Worm (Caenorhabditis elegans): Measurements from ENCODE around the gene F56D6.6.

F56D6.6 gene

DNA sequence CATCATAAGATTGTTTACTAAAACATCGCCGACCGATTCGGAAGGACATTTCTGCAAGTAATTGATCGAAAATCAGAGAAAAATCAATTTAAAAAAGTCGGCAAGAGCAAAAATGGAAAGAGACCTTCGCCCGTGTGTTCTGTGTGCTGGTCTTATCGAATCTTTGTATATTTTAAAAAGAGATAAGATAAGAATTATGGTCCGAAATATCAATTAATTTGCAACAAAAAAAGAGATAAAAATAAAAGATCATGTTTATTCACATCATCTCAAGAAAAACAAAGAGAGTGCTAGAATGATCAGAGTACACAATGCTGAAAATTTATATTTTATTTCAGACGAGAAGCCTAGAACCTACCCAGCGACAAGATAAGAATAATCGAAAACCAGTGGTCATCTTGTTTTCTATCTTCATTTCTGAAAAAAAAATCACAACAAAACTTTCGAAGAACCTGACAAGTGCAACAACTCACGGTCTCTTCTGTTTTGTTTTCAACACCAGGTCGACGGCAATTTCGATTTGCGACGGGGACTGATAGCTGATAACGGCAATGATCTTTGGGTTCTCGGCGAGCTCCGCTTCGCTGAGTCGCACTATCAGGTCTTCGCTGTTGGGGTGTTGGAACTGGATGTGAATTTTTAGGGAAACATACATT lies 24.6 kb upstream of the F56D6.6 start, which contains the start of gene F37C4.6:
Gene F37C4.6 (minus strand): TSS at position 51 of the 656 bp plus-strand sequence.
- no peak for TF ChIP-seq C38D4.7 (GFP tag; optimal IDR thresholded peaks at IDR 0.05)
- TF ChIP-seq pqm-1 (tag; optimal IDR thresholded peaks at IDR 0.05), result no peak
- TF ChIP-seq elt-2 (tag; optimal IDR thresholded peaks at IDR 0.05), result peak; percentile 71
- no peak for TF ChIP-seq K02D7.2 (tag; optimal IDR thresholded peaks at IDR 0.05)

DNA sequence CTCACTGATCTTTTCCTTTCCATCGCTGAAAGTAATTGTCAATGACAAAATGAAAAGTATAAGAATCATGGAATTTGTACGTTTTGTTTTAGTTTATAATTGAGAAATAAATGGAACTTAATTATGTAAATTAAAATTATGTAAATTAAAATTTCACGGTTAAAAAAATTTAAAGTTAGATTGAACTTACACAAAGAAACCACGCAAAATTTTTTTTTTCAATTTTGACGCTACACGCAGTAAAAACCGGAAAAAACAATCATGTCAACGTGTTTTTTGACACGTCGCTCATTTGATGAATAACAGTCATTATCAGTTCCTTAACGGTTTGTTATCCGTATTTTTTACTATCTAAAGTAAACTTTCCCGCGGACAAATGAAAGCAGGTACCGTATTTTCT lies 21.9 kb upstream of the F56D6.6 start, which contains the start of the genes F37C4.8 and oac-23:
Gene F37C4.8 (minus strand): TSS at position 101 of the 400 bp plus-strand sequence.
Gene oac-23 (plus strand): TSS at position 323 of the 400 bp plus-strand sequence.
- TF ChIP-seq ceh-31 (tag; optimal IDR thresholded peaks at IDR 0.05), result no peak
- TF ChIP-seq unc-3 (GFP tag; conservative IDR thresholded peaks at IDR 0.05), result no peak
- TF ChIP-seq unc-3 (tag; optimal IDR thresholded peaks at IDR 0.05), result no peak
- no peak for TF ChIP-seq elt-2 (tag; optimal IDR thresholded peaks at IDR 0.05)
- no peak for TF ChIP-seq ceh-19 (GFP tag; optimal IDR thresholded peaks at IDR 0.05)
- TF ChIP-seq ceh-30 (tag; optimal IDR thresholded peaks at IDR 0.05), result no peak
- TF ChIP-seq dmd-4 (tag; optimal IDR thresholded peaks at IDR 0.05; ENCODE audit: borderline replicate concordance), result no peak
- no peak for TF ChIP-seq che-1 (tag; optimal IDR thresholded peaks at IDR 0.05)
- TF ChIP-seq ceh-6 (GFP tag; optimal IDR thresholded peaks at IDR 0.05), result no peak
- TF ChIP-seq hlh-6 (tag; optimal IDR thresholded peaks at IDR 0.05), result no peak
- TF ChIP-seq ttx-3 (tag; optimal IDR thresholded peaks at IDR 0.05), result no peak
- TF ChIP-seq sox-4 (tag; optimal IDR thresholded peaks at IDR 0.05), result no peak

DNA sequence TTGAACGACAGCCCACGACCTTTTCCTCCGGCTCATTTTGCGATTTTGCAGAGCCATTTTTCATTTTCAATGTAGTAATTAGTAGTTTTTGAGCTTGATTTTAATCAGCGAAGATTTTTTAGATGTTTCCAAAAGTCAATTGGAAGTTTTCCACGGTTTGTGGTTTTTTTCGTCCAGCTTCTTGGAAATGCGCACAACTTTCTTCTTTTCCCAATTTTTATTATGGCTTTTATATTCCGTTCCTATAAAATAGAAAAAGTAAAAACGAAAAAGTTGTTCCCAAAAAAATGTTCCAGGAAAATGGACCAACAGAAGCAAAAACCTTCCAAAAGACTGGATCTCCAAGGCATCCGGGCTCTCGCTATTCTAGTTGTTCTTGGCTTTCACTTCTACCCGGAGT lies 17.7 kb upstream of the F56D6.6 start, which contains the start of gene oac-22:
Gene oac-22 (plus strand): TSS at position 301 of the 400 bp plus-strand sequence.
- TF ChIP-seq ceh-48 (tag; optimal IDR thresholded peaks at IDR 0.05) (no peak), T23F11.4 (GFP tag; optimal IDR thresholded peaks at IDR 0.05) (no peak), hlh-6 (tag; optimal IDR thresholded peaks at IDR 0.05) (no peak), ceh-2 (tag; optimal IDR thresholded peaks at IDR 0.05) (no peak), ceh-30 (tag; optimal IDR thresholded peaks at IDR 0.05) (no peak), hlh-8 (tag; optimal IDR thresholded peaks at IDR 0.05) (no peak), ttx-3 (tag; optimal IDR thresholded peaks at IDR 0.05) (no peak), ceh-18 (tag; optimal IDR thresholded peaks at IDR 0.05) (no peak), odd-2 (tag; optimal IDR thresholded peaks at IDR 0.05) (no peak), ceh-31 (tag; optimal IDR thresholded peaks at IDR 0.05) (no peak), hlh-15 (tag; optimal IDR thresholded peaks at IDR 0.05) (no peak), pag-3 (tag; optimal IDR thresholded peaks at IDR 0.05; ENCODE audit: borderline replicate concordance) (no peak), fkh-6 (tag; optimal IDR thresholded peaks at IDR 0.05) (no peak), syd-9 (tag; optimal IDR thresholded peaks at IDR 0.05) (no peak), lin-11 (tag; optimal IDR thresholded peaks at IDR 0.05) (no peak), hlh-30 (tag; optimal IDR thresholded peaks at IDR 0.05; ENCODE audit: insufficient read depth) (no peak), unc-42 (tag; optimal IDR thresholded peaks at IDR 0.05) (no peak), rnt-1 (tag; optimal IDR thresholded peaks at IDR 0.05) (no peak)

DNA sequence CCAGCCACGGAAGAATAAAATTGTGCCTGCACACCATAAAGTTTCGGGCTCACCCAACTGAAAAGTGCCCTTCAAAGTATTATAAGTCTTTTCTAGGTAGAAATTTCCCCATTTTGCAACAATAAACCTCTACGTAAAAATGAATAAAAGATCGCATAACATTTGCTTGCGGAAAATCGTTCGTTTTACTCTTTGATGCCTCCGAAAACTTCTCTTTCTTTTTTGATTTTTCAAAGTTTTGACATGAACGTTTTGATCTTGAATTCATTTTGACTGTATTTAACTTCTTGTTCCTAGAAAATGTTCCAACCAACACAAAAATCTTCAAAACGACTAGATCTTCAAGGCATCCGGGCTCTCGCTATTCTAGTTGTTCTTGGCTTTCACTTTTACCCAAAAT lies 14.1 kb upstream of the F56D6.6 start, which contains the start of gene oac-21:
Gene oac-21 (plus strand): TSS at position 301 of the 400 bp plus-strand sequence.
- TF ChIP-seq syd-9 (tag; optimal IDR thresholded peaks at IDR 0.05), result no peak
- no peak for TF ChIP-seq sdc-2 (tag; optimal IDR thresholded peaks at IDR 0.05)
- TF ChIP-seq rnt-1 (tag; optimal IDR thresholded peaks at IDR 0.05), result no peak
- no peak for TF ChIP-seq madf-2 (tag; optimal IDR thresholded peaks at IDR 0.05)
- TF ChIP-seq ceh-9 (tag; optimal IDR thresholded peaks at IDR 0.05), result no peak
- TF ChIP-seq ceh-19 (GFP tag; optimal IDR thresholded peaks at IDR 0.05), result no peak
- no peak for TF ChIP-seq fkh-6 (tag; optimal IDR thresholded peaks at IDR 0.05)
- no peak for TF ChIP-seq pha-4 (tag; optimal IDR thresholded peaks at IDR 0.05)
- no peak for TF ChIP-seq K09A11.1 (tag; optimal IDR thresholded peaks at IDR 0.05; ENCODE audit: insufficient read depth)
- TF ChIP-seq npax-4 (tag; optimal IDR thresholded peaks at IDR 0.05), result no peak
- no peak for TF ChIP-seq gmeb-2 (tag; optimal IDR thresholded peaks at IDR 0.05)
